Fruit fly (Drosophila melanogaster) whole organism, embryonic: ENCODE measurements around the gene Pvf2.

ENCODE experiments used
- Atf3 ChIP-seq: fragments of 200-800 bp; sonication (Bioruptor generic); optimal IDR thresholded peaks from 3 replicates; lab custom pipeline; 2016; ENCODE audit warnings: missing biosample characterization, missing genetic modification characterization
- BtbVII ChIP-seq: fragments of 200-800 bp; sonication (Bioruptor generic); optimal IDR thresholded peaks from 3 replicates; lab custom pipeline; 2017; ENCODE audit warnings: missing biosample characterization, mild to moderate bottlenecking, missing genetic modification characterization
- CG10654 ChIP-seq: fragments of 200-800 bp; sonication (Bioruptor generic); optimal IDR thresholded peaks from 2 replicates; lab custom pipeline; 2016; ENCODE audit warnings: missing biosample characterization, missing genetic modification characterization
- CG11398 ChIP-seq: fragments of 200-800 bp; sonication (Bioruptor generic); optimal IDR thresholded peaks from 2 replicates; lab custom pipeline; 2016; ENCODE audit warnings: missing biosample characterization, missing genetic modification characterization
- CG13287 ChIP-seq: fragments of 200-800 bp; sonication (Bioruptor generic); IDR thresholded peaks from 2 replicates; pipeline ENCODE4 v1.3.6; 2022; ENCODE audit warnings: missing biosample characterization, missing genetic modification characterization; ENCODE audit not compliant: partially characterized antibody
- CG13424 ChIP-seq: fragments of 200-800 bp; sonication (Bioruptor generic); optimal IDR thresholded peaks from 2 replicates; lab custom pipeline; 2019; ENCODE audit warnings: missing biosample characterization, mild to moderate bottlenecking, missing genetic modification characterization, moderate library complexity
- CG15011 ChIP-seq: fragments of 200-800 bp; sonication (Bioruptor generic); optimal IDR thresholded peaks from 3 replicates; lab custom pipeline; 2018; ENCODE audit warnings: missing biosample characterization, mild to moderate bottlenecking, missing genetic modification characterization
- CG15601 ChIP-seq: fragments of 200-800 bp; sonication (Bioruptor generic); optimal IDR thresholded peaks from 3 replicates; lab custom pipeline; 2019; ENCODE audit warnings: missing biosample characterization, mild to moderate bottlenecking, missing genetic modification characterization, moderate library complexity
- CG16813 ChIP-seq: fragments of 200-800 bp; sonication (Bioruptor generic); IDR thresholded peaks from 3 replicates; pipeline ENCODE4 v1.3.6; 2022; ENCODE audit warnings: missing biosample characterization, missing genetic modification characterization; ENCODE audit not compliant: partially characterized antibody
- CG17328 ChIP-seq: fragments of 200-800 bp; sonication (Bioruptor generic); IDR thresholded peaks from 2 replicates; pipeline ENCODE4 v1.3.6; 2022; ENCODE audit warnings: missing biosample characterization, missing genetic modification characterization
- CG17568 ChIP-seq: fragments of 200-800 bp; sonication (Bioruptor generic); optimal IDR thresholded peaks from 2 replicates; lab custom pipeline; 2018; ENCODE audit warnings: missing biosample characterization, mild to moderate bottlenecking, missing genetic modification characterization, moderate library complexity
- CG17802 ChIP-seq: fragments of 200-800 bp; sonication (Bioruptor generic); optimal IDR thresholded peaks from 2 replicates; lab custom pipeline; 2018; ENCODE audit warnings: missing biosample characterization, mild to moderate bottlenecking, missing genetic modification characterization, moderate library complexity
- CG18764 ChIP-seq: fragments of 200-800 bp; sonication (Bioruptor generic); optimal IDR thresholded peaks from 3 replicates; lab custom pipeline; 2016; ENCODE audit warnings: missing biosample characterization, missing genetic modification characterization
- CG2129 ChIP-seq: fragments of 200-800 bp; sonication (Bioruptor generic); IDR thresholded peaks from 2 replicates; pipeline ENCODE4 v1.3.6; 2022; ENCODE audit warnings: missing biosample characterization, missing genetic modification characterization; ENCODE audit not compliant: partially characterized antibody
- CG3407 ChIP-seq: fragments of 200-800 bp; sonication (Bioruptor generic); optimal IDR thresholded peaks from 2 replicates; lab custom pipeline; 2018; ENCODE audit warnings: missing biosample characterization, mild to moderate bottlenecking, missing genetic modification characterization
- CG34376 ChIP-seq: fragments of 200-800 bp; sonication (Bioruptor generic); optimal IDR thresholded peaks from 2 replicates; lab custom pipeline; 2018; ENCODE audit warnings: missing biosample characterization, mild to moderate bottlenecking, missing genetic modification characterization
- CG42726 ChIP-seq: fragments of 200-800 bp; sonication (Bioruptor generic); IDR thresholded peaks from 2 replicates; pipeline ENCODE4 v1.3.6; 2022; ENCODE audit warnings: missing biosample characterization, missing genetic modification characterization; ENCODE audit not compliant: partially characterized antibody
- CG4707 ChIP-seq: fragments of 200-800 bp; sonication (Bioruptor generic); optimal IDR thresholded peaks from 2 replicates; lab custom pipeline; 2018; ENCODE audit warnings: missing biosample characterization, mild to moderate bottlenecking, missing genetic modification characterization, moderate library complexity
- CG4730 ChIP-seq: fragments of 200-800 bp; sonication (Bioruptor generic); IDR thresholded peaks from 2 replicates; pipeline ENCODE4 v1.3.6; 2022; ENCODE audit warnings: missing biosample characterization, missing genetic modification characterization
- CG5245 ChIP-seq: fragments of 200-800 bp; sonication (Bioruptor generic); optimal IDR thresholded peaks from 3 replicates; lab custom pipeline; 2016; ENCODE audit warnings: missing biosample characterization, missing genetic modification characterization
- CG7745 ChIP-seq: fragments of 200-800 bp; sonication (Bioruptor generic); optimal IDR thresholded peaks from 2 replicates; lab custom pipeline; 2018; ENCODE audit warnings: missing biosample characterization, mild to moderate bottlenecking, missing genetic modification characterization, moderate library complexity
- CG7963 ChIP-seq: fragments of 200-800 bp; sonication (Bioruptor generic); IDR thresholded peaks from 3 replicates; pipeline ENCODE4 v1.3.6; 2022; ENCODE audit warnings: missing biosample characterization, missing genetic modification characterization; ENCODE audit not compliant: partially characterized antibody
- CG9609 ChIP-seq: fragments of 200-800 bp; sonication (Bioruptor generic); optimal IDR thresholded peaks from 3 replicates; lab custom pipeline; 2016; ENCODE audit warnings: missing biosample characterization, missing genetic modification characterization
- CHES-1-like ChIP-seq: fragments of 200-800 bp; sonication (Bioruptor generic); optimal IDR thresholded peaks from 2 replicates; lab custom pipeline; 2016; ENCODE audit warnings: missing biosample characterization, missing genetic modification characterization
- CrebB ChIP-seq: fragments of 200-800 bp; sonication (Bioruptor generic); optimal IDR thresholded peaks from 3 replicates; lab custom pipeline; 2018; ENCODE audit warnings: missing biosample characterization, mild to moderate bottlenecking, missing genetic modification characterization
- Dad ChIP-seq: fragments of 200-800 bp; sonication (Bioruptor generic); optimal IDR thresholded peaks from 3 replicates; lab custom pipeline; 2016; ENCODE audit warnings: missing biosample characterization, missing genetic modification characterization
- Dll ChIP-seq: fragments of 200-800 bp; sonication (Bioruptor generic); IDR thresholded peaks from 4 replicates; pipeline ENCODE4 v1.3.6; 2022; ENCODE audit warnings: missing biosample characterization, missing genetic modification characterization; ENCODE audit not compliant: partially characterized antibody
- Dref ChIP-seq: fragments of 200-800 bp; sonication (Bioruptor generic); IDR thresholded peaks from 2 replicates; pipeline ENCODE4 v1.3.6; 2022; ENCODE audit warnings: missing biosample characterization, missing genetic modification characterization
- Fer3 ChIP-seq: fragments of 200-800 bp; sonication (Bioruptor generic); optimal IDR thresholded peaks from 2 replicates; lab custom pipeline; 2018; ENCODE audit warnings: missing biosample characterization, mild to moderate bottlenecking, missing genetic modification characterization, moderate library complexity
- Gsc ChIP-seq: fragments of 200-800 bp; sonication (Bioruptor generic); IDR thresholded peaks from 2 replicates; pipeline ENCODE4 v1.3.6; 2022; ENCODE audit warnings: missing biosample characterization, missing genetic modification characterization
- HLH3B ChIP-seq: fragments of 200-800 bp; sonication (Bioruptor generic); IDR thresholded peaks from 2 replicates; pipeline ENCODE4 v1.3.6; 2022; ENCODE audit warnings: missing biosample characterization, missing genetic modification characterization
- Lhr ChIP-seq: fragments of 200-800 bp; sonication (Bioruptor generic); optimal IDR thresholded peaks from 3 replicates; lab custom pipeline; 2017; ENCODE audit warnings: mild to moderate bottlenecking, missing biosample characterization, missing genetic modification reagents, missing genetic modification characterization
- MTF-1 ChIP-seq: fragments of 200-800 bp; sonication (Bioruptor generic); optimal IDR thresholded peaks from 2 replicates; lab custom pipeline; 2018; ENCODE audit warnings: missing biosample characterization, mild to moderate bottlenecking, missing genetic modification characterization, borderline replicate concordance
- Med ChIP-seq: fragments of 200-800 bp; sonication (Bioruptor generic); peaks from one replicate; lab custom pipeline; 2016; ENCODE audit warnings: missing biosample characterization, missing genetic modification characterization, mild to moderate bottlenecking, inconsistent platforms, moderate library complexity
- Mes4 ChIP-seq: fragments of 200-800 bp; sonication (Bioruptor generic); optimal IDR thresholded peaks from 2 replicates; lab custom pipeline; 2016; ENCODE audit warnings: missing biosample characterization, missing genetic modification characterization
- Sry-δ ChIP-seq: fragments of 200-800 bp; sonication (Bioruptor generic); optimal IDR thresholded peaks from 2 replicates; lab custom pipeline; 2016; ENCODE audit warnings: missing biosample characterization, missing genetic modification characterization
- al ChIP-seq: fragments of 200-800 bp; sonication (Bioruptor generic); IDR thresholded peaks from 2 replicates; pipeline ENCODE4 v1.3.6; 2022; ENCODE audit warnings: missing biosample characterization, missing genetic modification characterization
- amos ChIP-seq: fragments of 200-800 bp; sonication (Bioruptor generic); IDR thresholded peaks from 2 replicates; pipeline ENCODE4 v1.3.6; 2022; ENCODE audit warnings: missing biosample characterization, missing genetic modification characterization; ENCODE audit not compliant: partially characterized antibody
- chinmo ChIP-seq: fragments of 200-800 bp; sonication (Bioruptor generic); IDR thresholded peaks from 4 replicates; pipeline ENCODE4 v1.3.6; 2022; ENCODE audit warnings: missing biosample characterization, missing genetic modification characterization; ENCODE audit not compliant: partially characterized antibody
- ham ChIP-seq: fragments of 200-800 bp; sonication (Bioruptor generic); IDR thresholded peaks from 2 replicates; pipeline ENCODE4 v1.3.6; 2022; ENCODE audit warnings: missing biosample characterization, missing genetic modification characterization
- hbn ChIP-seq: fragments of 200-800 bp; sonication (Bioruptor generic); IDR thresholded peaks from 2 replicates; pipeline ENCODE4 v1.3.6; 2022; ENCODE audit warnings: missing biosample characterization, missing genetic modification characterization; ENCODE audit not compliant: partially characterized antibody
- nerfin-1 ChIP-seq: fragments of 200-800 bp; sonication (Bioruptor generic); optimal IDR thresholded peaks from 3 replicates; lab custom pipeline; 2019; ENCODE audit warnings: missing biosample characterization, mild to moderate bottlenecking, missing genetic modification characterization, moderate library complexity
- pum ChIP-seq: fragments of 200-800 bp; sonication (Bioruptor generic); optimal IDR thresholded peaks from 2 replicates; lab custom pipeline; 2016; ENCODE audit warnings: missing biosample characterization, missing genetic modification characterization
- pzg ChIP-seq: fragments of 200-800 bp; sonication (Bioruptor generic); optimal IDR thresholded peaks from 3 replicates; lab custom pipeline; 2018; ENCODE audit warnings: missing biosample characterization, mild to moderate bottlenecking, missing genetic modification characterization, moderate library complexity
- seq ChIP-seq: fragments of 200-800 bp; sonication (Bioruptor generic); IDR thresholded peaks from 2 replicates; pipeline ENCODE4 v1.3.6; 2022; ENCODE audit warnings: missing biosample characterization, missing genetic modification characterization
- sisA ChIP-seq: fragments of 200-800 bp; sonication (Bioruptor generic); IDR thresholded peaks from 2 replicates; pipeline ENCODE4 v1.3.6; 2022; ENCODE audit warnings: missing biosample characterization, missing genetic modification characterization
- so ChIP-seq: fragments of 200-800 bp; sonication (Bioruptor generic); IDR thresholded peaks from 3 replicates; pipeline ENCODE4 v1.3.6; 2022; ENCODE audit warnings: missing biosample characterization, missing genetic modification characterization
- ttk ChIP-seq: fragments of 200-800 bp; sonication (Bioruptor generic); IDR thresholded peaks from 2 replicates; pipeline ENCODE4 v2.1.2; 2022; ENCODE audit warnings: missing biosample characterization, missing genetic modification characterization
- tup ChIP-seq: fragments of 200-800 bp; sonication (Bioruptor generic); optimal IDR thresholded peaks from 2 replicates; lab custom pipeline; 2016; ENCODE audit warnings: missing biosample characterization, mild to moderate bottlenecking, missing genetic modification characterization, moderate library complexity
- z ChIP-seq: fragments of 200-800 bp; sonication (Bioruptor generic); IDR thresholded peaks from 3 replicates; pipeline ENCODE4 v1.3.6; 2022; ENCODE audit warnings: missing biosample characterization, missing genetic modification characterization

The Pvf2 gene

dm6 chr2L:7032517-7032951 is 51.9 kb downstream of the Pvf2 start, which contains the start of the genes Rab30 and Caper (continued):
- TF ChIP-seq HLH3B (GFP tag; lab: Robert Waterston, UW): 0 out of 2 replicates have a peak, but pooled peaks have one; percentile 28
- peak; percentile 33 for TF ChIP-seq Fer3
- TF ChIP-seq CG18764 (GFP tag; lab: Kevin White, UChicago): no peak
- peak; percentile 11; the same call in 1 of the 2 replicates for TF ChIP-seq CG17328 (GFP tag; lab: Robert Waterston, UW)
- TF ChIP-seq MTF-1: peak; percentile 3
- TF ChIP-seq amos (GFP tag; lab: Robert Waterston, UW): peak; percentile 99
- TF ChIP-seq Sry-δ: peak; percentile 100
- peak; percentile 98 for TF ChIP-seq chinmo
- peak; percentile 52 for TF ChIP-seq al (GFP tag; lab: Robert Waterston, UW)
- TF ChIP-seq CG3407 (GFP tag; lab: Kevin White, UChicago): no peak
- no peak for TF ChIP-seq BtbVII (GFP tag; lab: Kevin White, UChicago)
- TF ChIP-seq z (GFP tag; lab: Robert Waterston, UW): no peak
- peak; percentile 98 for TF ChIP-seq CG7963
- peak; percentile 46 for TF ChIP-seq CG10654
- peak; percentile 85 for TF ChIP-seq CHES-1-like (GFP tag; lab: Kevin White, UChicago)
- peak; percentile 59 for TF ChIP-seq CG11398 (GFP tag; lab: Kevin White, UChicago)
- TF ChIP-seq Gsc (GFP tag; lab: Robert Waterston, UW): no peak
- TF ChIP-seq CG16813 (GFP tag; lab: Robert Waterston, UW): peak; percentile 98
- TF ChIP-seq Dad (GFP tag; lab: Kevin White, UChicago): peak; percentile 41
- peak; percentile 94 for TF ChIP-seq CG2129 (GFP tag; lab: Robert Waterston, UW)
- TF ChIP-seq Mes4 (GFP tag; lab: Kevin White, UChicago): peak; percentile 25
- peak; percentile 98 for TF ChIP-seq CG42726 (GFP tag; lab: Robert Waterston, UW)
- TF ChIP-seq nerfin-1: peak; percentile 98
- TF ChIP-seq ttk: no peak
- peak; percentile 96 for TF ChIP-seq Dll (GFP tag; lab: Robert Waterston, UW)
- TF ChIP-seq CG4707: no peak
- peak; percentile 99 for TF ChIP-seq CG13287 (GFP tag; lab: Robert Waterston, UW)
- peak; percentile 13 for TF ChIP-seq CG5245 (GFP tag; lab: Kevin White, UChicago)
- peak; percentile 95 for TF ChIP-seq Med
- peak; percentile 97 for TF ChIP-seq hbn (GFP tag; lab: Robert Waterston, UW)
- TF ChIP-seq Lhr (GFP tag; lab: Kevin White, UChicago): peak; percentile 54
- no peak for TF ChIP-seq tup (GFP tag; lab: Kevin White, UChicago)
- peak; percentile 60 for TF ChIP-seq CG9609 (GFP tag; lab: Kevin White, UChicago)
- TF ChIP-seq CG4730 (GFP tag; lab: Robert Waterston, UW): no peak
- TF ChIP-seq CG17568: peak; percentile 13
- peak; percentile 8 for TF ChIP-seq CG17802
- TF ChIP-seq Dref (GFP tag; lab: Robert Waterston, UW): peak; percentile 99
- peak; percentile 22 for TF ChIP-seq CG34376
- TF ChIP-seq CG15011 (GFP tag; lab: Kevin White, UChicago): no peak
- TF ChIP-seq ham (GFP tag; lab: Robert Waterston, UW): no peak
- TF ChIP-seq sisA (GFP tag; lab: Robert Waterston, UW): no peak
- peak; percentile 13 for TF ChIP-seq CrebB
- peak; percentile 49 for TF ChIP-seq CG15601 (tag; lab: Kevin White, UChicago)
- TF ChIP-seq pzg: peak; percentile 94
- peak; percentile 53 for TF ChIP-seq CG13424 (tag; lab: Kevin White, UChicago)
- peak; percentile 54 for TF ChIP-seq CG7745 (tag; lab: Kevin White, UChicago)
- TF ChIP-seq seq (GFP tag; lab: Robert Waterston, UW): no peak
- TF ChIP-seq pum (GFP tag; lab: Kevin White, UChicago): peak; percentile 54
- TF ChIP-seq Atf3: peak; percentile 5
- no peak for TF ChIP-seq so (GFP tag; lab: Robert Waterston, UW)
